Worm (Caenorhabditis elegans) whole organism, L4 larva: ENCODE results near the gene cav-2.

ENCODE experiments used
- F37D6.2 ChIP-seq: sonication (generic microtip); optimal IDR thresholded peaks from 2 replicates; lab custom pipeline; 2016; ENCODE audit warnings: mild to moderate bottlenecking, missing genetic modification characterization, missing compliant biosample characterization
- ama-1 ChIP-seq: fragments of 150-350 bp; optimal IDR thresholded peaks from 2 replicates; lab custom pipeline; 2014; ENCODE audit warnings: inconsistent platforms, mixed read lengths
- hmg-1.1 ChIP-seq: fragments of 200-800 bp; sonication (Bioruptor generic); IDR thresholded peaks from 2 replicates; pipeline ENCODE4 v1.3.6; 2022; ENCODE audit warnings: missing genetic modification reagents, missing genetic modification characterization, missing compliant biosample characterization
- lsy-2 ChIP-seq, 2 experiments: fragments of 150-350 bp in 1 of 2; sonication (generic microtip) in 1 of 2; optimal IDR thresholded peaks; 2 replicates each; lab custom pipeline; 2014 to 2017; ENCODE audit warnings: missing biosample characterization in 2 of 2, missing genetic modification characterization in 2 of 2
- nhr-11 ChIP-seq: fragments of 150-350 bp; optimal IDR thresholded peaks from 2 replicates; lab custom pipeline; 2014; ENCODE audit warnings: missing biosample characterization, missing genetic modification characterization
- nhr-28 ChIP-seq: fragments of 150-350 bp; optimal IDR thresholded peaks from 2 replicates; lab custom pipeline; 2014; ENCODE audit warnings: missing biosample characterization, missing genetic modification characterization
- php-3 ChIP-seq: fragments of 200-800 bp; sonication (Bioruptor generic); IDR thresholded peaks from 2 replicates; pipeline ENCODE4 v1.3.6; 2022; ENCODE audit warnings: missing genetic modification reagents, missing genetic modification characterization, missing compliant biosample characterization
- snpc-4 ChIP-seq: fragments of 150-350 bp; optimal IDR thresholded peaks from 2 replicates; lab custom pipeline; 2014; ENCODE audit warnings: missing biosample characterization, missing genetic modification characterization
- unc-62 ChIP-seq, 3 experiments: fragments of 150-350 bp in 1 of 3; sonication (generic microtip); optimal IDR thresholded peaks in 2 of 3; peaks in 1 of 3; 1 replicate in 1 of 3; 2 replicates in 2 of 3; lab custom pipeline; 2014 to 2017; ENCODE audit warnings: missing biosample characterization in 3 of 3, missing genetic modification characterization in 3 of 3, missing genetic modification reagents in 3 of 3, missing genotype in 1 of 3

DNA sequence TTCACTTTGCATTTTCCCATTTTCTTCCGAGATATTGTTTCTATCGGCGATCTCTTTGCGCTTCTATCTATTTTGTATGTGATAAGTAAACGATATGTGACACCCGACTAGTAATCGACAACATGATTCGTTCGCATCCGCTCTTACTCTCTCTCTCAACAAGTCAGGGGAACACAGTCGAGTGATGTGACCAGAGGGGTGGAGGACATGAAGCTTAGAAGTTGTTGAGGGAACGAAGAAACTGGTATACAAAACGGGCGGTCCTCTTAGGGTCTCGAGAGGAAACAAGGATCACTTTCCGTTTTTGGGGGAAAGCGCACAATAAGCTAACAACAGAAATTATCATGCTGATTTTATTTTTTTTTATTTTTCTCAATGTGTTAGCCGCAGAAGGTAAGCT, 36.2 kb downstream of the cav-2 start, which contains the start of gene F53F4.4:
- no peak for TF ChIP-seq hmg-1.1 (GFP tag; lab: Robert Waterston, UW)
- no peak for TF ChIP-seq nhr-11
- TF ChIP-seq ama-1: no peak
- TF ChIP-seq nhr-28 (tag; lab: Kevin White, UChicago): no peak
- TF ChIP-seq snpc-4 (tag; lab: Kevin White, UChicago): no peak
- TF ChIP-seq F37D6.2 (tag; lab: Kevin White, UChicago): no peak
- TF ChIP-seq php-3 (GFP tag; lab: Robert Waterston, UW): no peak
- peak in 1 of 2 experiments; percentile 32 for TF ChIP-seq unc-62 (GFP tag; optimal IDR thresholded peaks at IDR 0.05 in 1 of 2; lab: Kevin White, UChicago)
- TF ChIP-seq unc-62 (tag; optimal IDR thresholded peaks at IDR 0.05; lab: Kevin White, UChicago): no peak
- no peak for TF ChIP-seq lsy-2 (tag; optimal IDR thresholded peaks at IDR 0.05; lab: Kevin White, UChicago)
